Worm (Caenorhabditis elegans) whole organism, late embryonic: ENCODE results near the gene smim-14.

Source experiments
- C08G9.2 ChIP-seq: sonication (generic microtip); optimal IDR thresholded peaks from 2 replicates; lab custom pipeline; 2016; ENCODE audit warnings: mild to moderate bottlenecking, missing genetic modification characterization, moderate library complexity, missing compliant biosample characterization
- Y22D7AL.16 ChIP-seq: sonication (generic microtip); optimal IDR thresholded peaks from 2 replicates; lab custom pipeline; 2016; ENCODE audit warnings: missing genetic modification characterization, missing compliant biosample characterization
- hlh-13 ChIP-seq: fragments of 200-800 bp; sonication (Bioruptor generic); optimal IDR thresholded peaks from 2 replicates; lab custom pipeline; 2018; ENCODE audit warnings: mild to moderate bottlenecking, missing genetic modification characterization, missing compliant biosample characterization
- lin-11 ChIP-seq: fragments of 200-800 bp; sonication (Bioruptor generic); optimal IDR thresholded peaks from 2 replicates; lab custom pipeline; 2018; ENCODE audit warnings: mild to moderate bottlenecking, missing genetic modification characterization, missing compliant biosample characterization
- nfya-1 ChIP-seq: sonication (generic microtip); optimal IDR thresholded peaks from 2 replicates; lab custom pipeline; 2017; ENCODE audit warnings: missing genetic modification characterization, mild to moderate bottlenecking, missing compliant biosample characterization, antibody characterized with exemption, moderate library complexity
- rnt-1 ChIP-seq: sonication (generic microtip); optimal IDR thresholded peaks from 2 replicates; lab custom pipeline; 2016; ENCODE audit warnings: missing genetic modification characterization, missing compliant biosample characterization
- unc-86 ChIP-seq: sonication (generic microtip); optimal IDR thresholded peaks from 2 replicates; lab custom pipeline; 2016; ENCODE audit warnings: missing genetic modification characterization, missing compliant biosample characterization

smim-14 gene

ce11 chrIII:3418906-3419305 is 50.6 kb downstream of the smim-14 start:
- TF ChIP-seq lin-11 (tag; lab: Kevin White, UChicago) (no peak), C08G9.2 (tag; lab: Kevin White, UChicago) (no peak), Y22D7AL.16 (no peak), hlh-13 (GFP tag; lab: Kevin White, UChicago) (no peak), unc-86 (tag; lab: Kevin White, UChicago) (no peak), rnt-1 (no peak), nfya-1 (peak; percentile 98)
